Fruit fly (Drosophila melanogaster): Measurements from ENCODE around the gene Als2.

DNA sequence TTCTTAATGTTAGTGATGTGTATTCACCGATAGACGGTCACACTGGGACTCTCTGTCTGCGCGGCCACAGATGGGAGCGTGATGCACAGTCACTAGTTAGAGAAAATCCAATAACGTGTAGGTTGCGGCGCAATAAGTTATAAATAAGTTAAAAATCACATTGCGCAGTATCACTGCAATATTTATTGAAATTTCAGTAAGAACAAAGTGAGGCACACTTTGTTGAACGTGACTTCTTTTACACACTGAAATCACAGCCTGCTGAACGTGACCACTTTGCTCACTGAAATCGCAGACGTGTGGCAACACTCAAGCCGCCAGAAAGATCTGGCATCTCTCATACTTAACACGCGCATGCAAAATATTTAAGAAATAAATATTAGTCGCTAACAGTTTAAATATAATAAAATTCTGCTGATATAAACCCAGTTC is 49.1 kb upstream of the Als2 start, which contains the start of the genes CG11247 and Polr2H:
- TF ChIP-seq psq (optimal IDR thresholded peaks at IDR 0.05) (no peak), usp (GFP tag; optimal IDR thresholded peaks at IDR 0.05) (no peak)

All from whole organism.